Fruit fly (Drosophila melanogaster) Kc167 (cell line): ENCODE data around the gene RpS5a.

Experiments
- Sin3A ChIP-seq: fragments of >200 bp; optimal IDR thresholded peaks from 2 replicates; lab custom pipeline; 2018; ENCODE audit warnings: missing external identifiers
- h ChIP-seq: fragments of >200 bp; optimal IDR thresholded peaks from 3 replicates; lab custom pipeline; 2018; ENCODE audit warnings: missing external identifiers
- psq ChIP-seq: fragments of >200 bp; optimal IDR thresholded peaks from 2 replicates; lab custom pipeline; 2017; ENCODE audit warnings: missing external identifiers

dm6 chrX:17125017-17125821 lies 22.8 kb downstream of the RpS5a start:
- TF ChIP-seq h (lab: Kevin White, UChicago) (no peak), Sin3A (lab: Kevin White, UChicago) (no peak), psq (lab: Kevin White, UChicago) (no peak)
